Worm (Caenorhabditis elegans) whole organism, early embryonic: ENCODE data around the gene F48G7.8.

ENCODE experiments used
- B0310.2 ChIP-seq: sonication (generic microtip); optimal IDR thresholded peaks from 2 replicates; lab custom pipeline; 2016; ENCODE audit warnings: mild to moderate bottlenecking, missing genetic modification characterization, missing compliant biosample characterization
- F13C5.2 ChIP-seq: sonication (generic microtip); optimal IDR thresholded peaks from 2 replicates; lab custom pipeline; 2017; ENCODE audit warnings: mild to moderate bottlenecking, missing genetic modification characterization, inconsistent platforms, missing compliant biosample characterization
- aly-1 ChIP-seq: sonication (generic microtip); optimal IDR thresholded peaks from 2 replicates; lab custom pipeline; 2016; ENCODE audit warnings: missing genetic modification characterization, missing compliant biosample characterization
- ama-1 ChIP-seq: fragments of 150-350 bp; optimal IDR thresholded peaks from 2 replicates; lab custom pipeline; 2014
- ceh-13 ChIP-seq: fragments of 200-800 bp; sonication (Bioruptor generic); optimal IDR thresholded peaks from 2 replicates; lab custom pipeline; 2018; ENCODE audit warnings: mild to moderate bottlenecking, missing genetic modification characterization, missing compliant biosample characterization
- ceh-36 ChIP-seq: sonication (generic microtip); optimal IDR thresholded peaks from 2 replicates; lab custom pipeline; 2016; ENCODE audit warnings: missing genetic modification characterization, inconsistent platforms, missing compliant biosample characterization
- ets-7 ChIP-seq: sonication (generic microtip); optimal IDR thresholded peaks from 2 replicates; lab custom pipeline; 2016; ENCODE audit warnings: missing genotype, missing genetic modification characterization, missing compliant biosample characterization
- flt-1 ChIP-seq: fragments of 200-800 bp; sonication (Bioruptor generic); IDR thresholded peaks from 2 replicates; pipeline ENCODE4 v1.3.6; 2022; ENCODE audit warnings: missing genetic modification characterization, missing compliant biosample characterization
- hmbx-1 ChIP-seq: sonication (generic microtip); optimal IDR thresholded peaks from 2 replicates; lab custom pipeline; 2016; ENCODE audit warnings: mild to moderate bottlenecking, missing genetic modification characterization, missing compliant biosample characterization
- hmg-4 ChIP-seq: fragments of 200-800 bp; sonication (Bioruptor generic); optimal IDR thresholded peaks from 2 replicates; lab custom pipeline; 2018; ENCODE audit warnings: mild to moderate bottlenecking, missing genetic modification characterization, missing compliant biosample characterization
- hnd-1 ChIP-seq: sonication (generic microtip); optimal IDR thresholded peaks from 2 replicates; lab custom pipeline; 2016; ENCODE audit warnings: missing genetic modification characterization, missing compliant biosample characterization
- pes-1 ChIP-seq: fragments of 200-800 bp; sonication (Bioruptor generic); IDR thresholded peaks from 2 replicates; pipeline ENCODE4 v1.3.6; 2022; ENCODE audit warnings: missing genetic modification reagents, missing genetic modification characterization, missing compliant biosample characterization
- scrt-1 ChIP-seq: fragments of 200-800 bp; sonication (Bioruptor generic); IDR thresholded peaks from 2 replicates; pipeline ENCODE4 v1.3.6; 2022; ENCODE audit warnings: missing genetic modification characterization, missing compliant biosample characterization
- sea-1 ChIP-seq: fragments of 200-800 bp; sonication (Bioruptor generic); conservative IDR thresholded peaks from 2 replicates; pipeline ENCODE4 v1.3.6; 2022; ENCODE audit warnings: missing genetic modification characterization, missing compliant biosample characterization
- tbx-11 ChIP-seq: fragments of 200-800 bp; sonication (Bioruptor generic); IDR thresholded peaks from 2 replicates; pipeline ENCODE4 v1.3.6; 2022; ENCODE audit warnings: missing genetic modification characterization, missing compliant biosample characterization
- tbx-37 ChIP-seq: fragments of 200-800 bp; sonication (Bioruptor generic); conservative IDR thresholded peaks from 2 replicates; pipeline ENCODE4 v1.3.6; 2022; ENCODE audit warnings: missing genetic modification reagents, missing genetic modification characterization, missing compliant biosample characterization
- tra-4 ChIP-seq: sonication (generic microtip); optimal IDR thresholded peaks from 2 replicates; lab custom pipeline; 2017; ENCODE audit warnings: missing genetic modification characterization, missing compliant biosample characterization

Gene F48G7.8

ce11 chrV:626321-626720, 1.2 kb downstream of the F48G7.8 start, which contains the start of gene F48G7.7:
F48G7.7 (minus strand) TSS chrV:626421.
- TF ChIP-seq ama-1 (lab: Kevin White, UChicago) (no peak), ceh-36 (no peak), ets-7 (tag; lab: Kevin White, UChicago) (no peak), B0310.2 (tag; lab: Kevin White, UChicago) (no peak), tbx-11 (no peak), ceh-13 (GFP tag; lab: Kevin White, UChicago) (no peak), F13C5.2 (no peak), hmbx-1 (tag; lab: Kevin White, UChicago) (no peak), scrt-1 (GFP tag; lab: Robert Waterston, UW) (no peak), flt-1 (GFP tag; lab: Robert Waterston, UW) (no peak), hnd-1 (tag; lab: Kevin White, UChicago) (no peak), hmg-4 (GFP tag; lab: Kevin White, UChicago) (no peak), tbx-37 (no peak), aly-1 (tag; lab: Kevin White, UChicago) (no peak), tra-4 (tag; lab: Kevin White, UChicago) (no peak), sea-1 (no peak), pes-1 (GFP tag; lab: Robert Waterston, UW) (no peak)

DNA sequence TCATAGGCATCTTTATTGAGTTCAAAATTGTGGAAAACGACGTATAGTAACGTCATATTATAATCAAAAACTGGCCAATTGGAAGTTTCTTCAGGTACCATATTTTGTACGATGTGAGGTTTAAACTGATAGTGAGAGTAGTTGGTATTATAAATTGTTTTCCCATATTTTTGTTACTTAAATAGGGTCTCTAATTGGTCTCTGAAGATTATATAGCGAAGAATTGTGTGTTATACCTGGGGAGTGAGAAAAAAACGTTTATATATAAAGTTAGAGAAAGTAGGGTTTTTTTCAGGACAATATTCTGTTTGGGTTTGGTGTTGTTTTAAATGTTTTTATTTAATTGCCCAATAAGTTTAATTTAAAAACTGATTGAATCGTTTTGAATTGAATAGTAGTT, 2.6 kb downstream of the F48G7.8 start, which contains the start of gene srt-17:
TSS of gene srt-17 (minus strand) at position 101 of the 400 bp plus-strand sequence.
- no peak for TF ChIP-seq pes-1 (GFP tag; lab: Robert Waterston, UW)
- no peak for TF ChIP-seq flt-1 (GFP tag; lab: Robert Waterston, UW)
- no peak for TF ChIP-seq ceh-36
- TF ChIP-seq ets-7 (tag; lab: Kevin White, UChicago), result no peak
- TF ChIP-seq hmg-4 (GFP tag; lab: Kevin White, UChicago), result no peak
- TF ChIP-seq tbx-37, result no peak
- TF ChIP-seq F13C5.2, result no peak
- TF ChIP-seq tbx-11, result no peak
- no peak for TF ChIP-seq sea-1
- TF ChIP-seq ama-1 (lab: Kevin White, UChicago), result no peak
- TF ChIP-seq ceh-13 (GFP tag; lab: Kevin White, UChicago), result no peak
- no peak for TF ChIP-seq B0310.2 (tag; lab: Kevin White, UChicago)
- TF ChIP-seq tra-4 (tag; lab: Kevin White, UChicago), result no peak
- TF ChIP-seq scrt-1 (GFP tag; lab: Robert Waterston, UW), result no peak
- TF ChIP-seq hmbx-1 (tag; lab: Kevin White, UChicago), result no peak
- no peak for TF ChIP-seq hnd-1 (tag; lab: Kevin White, UChicago)
- TF ChIP-seq aly-1 (tag; lab: Kevin White, UChicago), result no peak

DNA sequence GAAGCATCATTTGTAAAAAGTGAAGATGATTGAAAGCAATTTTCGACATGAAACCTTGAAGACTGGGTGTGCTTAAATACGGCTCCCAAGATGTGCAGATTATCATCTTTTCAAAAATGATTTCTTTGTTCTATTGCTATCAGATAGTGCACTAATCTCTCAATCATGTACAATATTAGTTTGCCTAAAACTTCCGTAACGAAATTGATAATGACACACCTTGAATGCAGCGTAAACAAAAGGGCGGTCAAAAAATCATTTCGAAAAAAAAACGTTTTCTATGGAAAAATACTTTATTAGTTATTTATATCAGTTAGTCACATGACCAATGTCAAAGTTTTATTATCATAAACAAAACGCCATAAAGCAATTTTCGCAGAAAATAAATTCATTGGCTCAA, 4.6 kb downstream of the F48G7.8 start, which contains the start of gene F48G7.5:
TSS of gene F48G7.5 (minus strand) at position 34 of the 400 bp plus-strand sequence.
- TF ChIP-seq tbx-37 (no peak), hmg-4 (GFP tag; lab: Kevin White, UChicago) (no peak), ets-7 (tag; lab: Kevin White, UChicago) (no peak), scrt-1 (GFP tag; lab: Robert Waterston, UW) (no peak), flt-1 (GFP tag; lab: Robert Waterston, UW) (no peak), tra-4 (tag; lab: Kevin White, UChicago) (no peak), hmbx-1 (tag; lab: Kevin White, UChicago) (no peak), sea-1 (no peak)

DNA sequence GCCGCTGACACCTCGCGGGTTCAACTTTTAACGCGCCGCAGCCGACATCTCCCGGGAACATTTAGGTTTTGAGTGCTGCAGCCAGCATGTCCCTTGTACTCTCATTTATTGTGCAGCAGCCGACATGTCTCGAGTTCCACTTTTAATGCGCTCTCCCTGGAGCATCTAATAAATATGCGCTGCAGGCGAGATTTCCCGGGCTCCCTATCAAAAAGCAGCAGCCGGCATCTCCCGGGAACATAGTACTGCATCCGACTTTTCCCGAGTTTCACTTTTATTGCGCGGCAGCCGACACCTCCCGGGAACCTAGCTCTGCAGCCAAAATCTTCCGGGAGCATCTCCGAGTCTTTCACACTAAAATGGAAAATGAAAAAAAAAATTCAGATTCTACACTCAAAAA, 6.5 kb downstream of the F48G7.8 start:
- no peak for TF ChIP-seq ama-1 (lab: Kevin White, UChicago)
- no peak for TF ChIP-seq ceh-36
- TF ChIP-seq hmbx-1 (tag; lab: Kevin White, UChicago), result no peak
- no peak for TF ChIP-seq hnd-1 (tag; lab: Kevin White, UChicago)
- TF ChIP-seq pes-1 (GFP tag; lab: Robert Waterston, UW), result no peak
- TF ChIP-seq aly-1 (tag; lab: Kevin White, UChicago), result no peak
- TF ChIP-seq B0310.2 (tag; lab: Kevin White, UChicago), result no peak
- no peak for TF ChIP-seq tbx-11
- TF ChIP-seq flt-1 (GFP tag; lab: Robert Waterston, UW), result no peak
- TF ChIP-seq F13C5.2, result no peak
- no peak for TF ChIP-seq tra-4 (tag; lab: Kevin White, UChicago)
- no peak for TF ChIP-seq ets-7 (tag; lab: Kevin White, UChicago)

DNA sequence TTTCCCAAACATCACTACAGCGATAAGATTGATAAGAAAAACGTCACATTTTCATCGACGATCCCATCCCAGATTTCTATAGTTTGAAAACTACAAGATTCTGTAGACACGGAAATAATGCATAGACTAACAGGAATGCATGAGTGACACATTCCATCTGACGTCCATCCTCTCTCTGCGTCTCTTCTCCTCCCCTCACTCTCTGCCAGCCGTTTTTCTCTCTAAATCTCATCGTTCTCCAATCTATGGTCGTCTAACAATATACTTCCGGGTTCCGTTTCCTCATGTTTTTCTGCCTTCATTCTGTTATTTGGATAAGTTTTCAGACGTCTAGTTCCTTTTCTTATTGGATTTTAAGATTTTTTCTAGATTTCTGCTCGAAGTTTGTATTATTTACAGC, 8.4 kb downstream of the F48G7.8 start, which contains the start of gene F48G7.4:
TSS of gene F48G7.4 (plus strand) at position 400 of the 400 bp plus-strand sequence.
- no peak for TF ChIP-seq hnd-1 (tag; lab: Kevin White, UChicago)
- no peak for TF ChIP-seq hmbx-1 (tag; lab: Kevin White, UChicago)
- TF ChIP-seq ama-1 (lab: Kevin White, UChicago), result no peak
- no peak for TF ChIP-seq hmg-4 (GFP tag; lab: Kevin White, UChicago)
- TF ChIP-seq ceh-13 (GFP tag; lab: Kevin White, UChicago), result no peak
- TF ChIP-seq ceh-36, result no peak
- TF ChIP-seq scrt-1 (GFP tag; lab: Robert Waterston, UW), result no peak
- no peak for TF ChIP-seq ets-7 (tag; lab: Kevin White, UChicago)
- TF ChIP-seq pes-1 (GFP tag; lab: Robert Waterston, UW), result no peak
- TF ChIP-seq tbx-11, result no peak
- TF ChIP-seq B0310.2 (tag; lab: Kevin White, UChicago), result no peak
- TF ChIP-seq sea-1, result no peak
- TF ChIP-seq aly-1 (tag; lab: Kevin White, UChicago), result no peak
- TF ChIP-seq flt-1 (GFP tag; lab: Robert Waterston, UW), result no peak
- no peak for TF ChIP-seq tbx-37
- no peak for TF ChIP-seq F13C5.2
- TF ChIP-seq tra-4 (tag; lab: Kevin White, UChicago), result no peak

- TF ChIP-seq F13C5.2 (no peak), ceh-36 (no peak), tra-4 (tag; lab: Kevin White, UChicago) (no peak), B0310.2 (tag; lab: Kevin White, UChicago) (no peak)
These were observed 9.6 kb downstream of the F48G7.8 start for ce11 chrV:617917-618316.

DNA sequence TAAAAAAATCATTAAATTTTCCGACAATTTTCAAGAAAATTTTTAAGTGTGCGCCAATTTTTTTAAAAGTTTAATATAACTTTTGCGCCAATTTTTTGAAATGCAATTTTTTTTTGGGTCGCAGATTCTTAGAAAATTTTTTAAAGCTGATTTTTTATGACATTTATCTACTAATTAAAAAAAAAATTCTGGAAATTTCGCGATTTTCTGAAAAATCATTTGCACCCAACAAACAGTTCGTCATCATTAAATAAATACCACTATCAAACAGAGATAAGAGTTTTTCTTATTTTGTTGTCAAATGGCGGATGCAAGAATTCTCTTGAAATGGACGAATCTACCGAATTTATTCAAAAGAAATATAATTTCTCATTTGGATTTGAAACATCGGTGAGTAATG, 12.2 kb downstream of the F48G7.8 start, which contains the start of gene F48G7.13:
TSS of gene F48G7.13 (plus strand) at position 301 of the 400 bp plus-strand sequence.
- TF ChIP-seq hmg-4 (GFP tag; lab: Kevin White, UChicago) (no peak), flt-1 (GFP tag; lab: Robert Waterston, UW) (no peak), scrt-1 (GFP tag; lab: Robert Waterston, UW) (no peak), sea-1 (no peak), ceh-36 (no peak), F13C5.2 (no peak), pes-1 (GFP tag; lab: Robert Waterston, UW) (no peak), tbx-11 (no peak), B0310.2 (tag; lab: Kevin White, UChicago) (no peak), hmbx-1 (tag; lab: Kevin White, UChicago) (no peak), ceh-13 (GFP tag; lab: Kevin White, UChicago) (no peak), tra-4 (tag; lab: Kevin White, UChicago) (no peak), tbx-37 (no peak), ama-1 (lab: Kevin White, UChicago) (no peak)
